Fruit fly (Drosophila melanogaster) Kc167 (cell line): ENCODE measurements around the gene SoxN.

Source experiments
- Myc ChIP-seq: fragments of >200 bp; optimal IDR thresholded peaks from 2 replicates; lab custom pipeline; 2017; ENCODE audit warnings: missing external identifiers
- h ChIP-seq: fragments of >200 bp; optimal IDR thresholded peaks from 3 replicates; lab custom pipeline; 2018; ENCODE audit warnings: missing external identifiers
- insv ChIP-seq: fragments of >200 bp; optimal IDR thresholded peaks from 3 replicates; lab custom pipeline; 2018; ENCODE audit warnings: missing external identifiers
- psq ChIP-seq: fragments of >200 bp; optimal IDR thresholded peaks from 2 replicates; lab custom pipeline; 2017; ENCODE audit warnings: missing external identifiers
- ttk ChIP-seq: sonication (Bioruptor generic); optimal IDR thresholded peaks from 2 replicates; lab custom pipeline; 2017; ENCODE audit warnings: missing external identifiers

DNA sequence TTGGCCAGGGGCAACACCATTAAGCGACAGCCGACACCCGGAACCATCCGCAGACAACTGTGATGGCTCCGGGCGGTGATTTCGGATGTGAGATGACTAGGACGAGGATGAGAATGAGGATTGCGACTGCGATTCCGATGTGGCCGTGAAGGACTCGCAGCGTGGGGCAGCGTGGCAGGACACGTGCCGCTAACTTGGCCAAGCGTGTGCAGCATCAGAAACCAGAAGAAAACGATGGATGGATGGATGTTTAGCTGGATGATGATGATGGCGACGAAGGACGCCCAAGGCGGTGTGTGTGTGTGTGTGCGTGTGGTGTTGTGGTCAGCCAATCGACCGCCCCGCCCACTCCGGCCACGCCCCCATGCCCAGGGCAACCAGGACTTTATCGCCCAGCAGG, 21.3 kb upstream of the SoxN start:
- TF ChIP-seq insv (lab: Kevin White, UChicago) (no peak), psq (lab: Kevin White, UChicago) (no peak), Myc (lab: Kevin White, UChicago) (no peak), h (lab: Kevin White, UChicago) (no peak), ttk (lab: Kevin White, UChicago) (no peak)
